Fruit fly (Drosophila melanogaster) whole organism, embryonic: Measurements from ENCODE around the gene ABCB7.
A peak's percentile ranks its signal among the peaks of the same experiment; 100 is the strongest.

Experiments used
- Abd-B ChIP-seq: fragments of 200-800 bp; sonication (Bioruptor generic); optimal IDR thresholded peaks from 2 replicates; lab custom pipeline; 2018; ENCODE audit warnings: missing biosample characterization, mild to moderate bottlenecking, missing genetic modification characterization, moderate library complexity
- CG10959 ChIP-seq: fragments of 200-800 bp; sonication (Bioruptor generic); IDR thresholded peaks from 2 replicates; pipeline ENCODE4 v1.3.6; 2022; ENCODE audit warnings: missing biosample characterization, missing genetic modification characterization
- CG12236 ChIP-seq: fragments of 200-800 bp; sonication (Bioruptor generic); optimal IDR thresholded peaks from 2 replicates; lab custom pipeline; 2016; ENCODE audit warnings: missing biosample characterization, missing genetic modification characterization
- CG12769 ChIP-seq: fragments of 200-800 bp; sonication (Bioruptor generic); optimal IDR thresholded peaks from 2 replicates; lab custom pipeline; 2019; ENCODE audit warnings: missing biosample characterization, mild to moderate bottlenecking, missing genetic modification characterization, moderate library complexity
- CG13287 ChIP-seq: fragments of 200-800 bp; sonication (Bioruptor generic); IDR thresholded peaks from 2 replicates; pipeline ENCODE4 v1.3.6; 2022; ENCODE audit warnings: missing biosample characterization, missing genetic modification characterization; ENCODE audit not compliant: partially characterized antibody
- CG15514 ChIP-seq: fragments of 200-800 bp; sonication (Bioruptor generic); optimal IDR thresholded peaks from 3 replicates; lab custom pipeline; 2017; ENCODE audit warnings: missing biosample characterization, missing genetic modification characterization, mild to moderate bottlenecking, moderate library complexity, missing genetic modification reagents
- CG1603 ChIP-seq: fragments of 200-800 bp; sonication (Bioruptor generic); optimal IDR thresholded peaks from 2 replicates; lab custom pipeline; 2019; ENCODE audit warnings: missing biosample characterization, mild to moderate bottlenecking, missing genetic modification characterization, moderate library complexity
- CG17385 ChIP-seq: fragments of 200-800 bp; sonication (Bioruptor generic); optimal IDR thresholded peaks from 3 replicates; lab custom pipeline; 2018; ENCODE audit warnings: missing biosample characterization, mild to moderate bottlenecking, missing genetic modification characterization
- CG17568 ChIP-seq: fragments of 200-800 bp; sonication (Bioruptor generic); optimal IDR thresholded peaks from 2 replicates; lab custom pipeline; 2018; ENCODE audit warnings: missing biosample characterization, mild to moderate bottlenecking, missing genetic modification characterization, moderate library complexity
- CG2712 ChIP-seq: fragments of 200-800 bp; optimal IDR thresholded peaks from 3 replicates; lab custom pipeline; 2019; ENCODE audit warnings: missing biosample characterization, mild to moderate bottlenecking, missing genetic modification characterization, moderate library complexity
- CG30020 ChIP-seq: fragments of 200-800 bp; optimal IDR thresholded peaks from 2 replicates; lab custom pipeline; 2019; ENCODE audit warnings: missing biosample characterization, mild to moderate bottlenecking, missing genetic modification characterization, moderate library complexity
- CG3726 ChIP-seq: fragments of 200-800 bp; sonication (Bioruptor generic); IDR thresholded peaks from 3 replicates; pipeline ENCODE4, ENCODE4 v1.3.6; 2022; ENCODE audit warnings: missing biosample characterization, missing genetic modification characterization
- CG4282 ChIP-seq: fragments of 200-800 bp; sonication (Bioruptor generic); optimal IDR thresholded peaks from 2 replicates; lab custom pipeline; 2016; ENCODE audit warnings: missing biosample characterization, missing genetic modification characterization
- CG4617 ChIP-seq: fragments of 200-800 bp; sonication (Bioruptor generic); optimal IDR thresholded peaks from 3 replicates; lab custom pipeline; 2016; ENCODE audit warnings: missing biosample characterization, missing genetic modification characterization, borderline replicate concordance
- CG4707 ChIP-seq: fragments of 200-800 bp; sonication (Bioruptor generic); optimal IDR thresholded peaks from 2 replicates; lab custom pipeline; 2018; ENCODE audit warnings: missing biosample characterization, mild to moderate bottlenecking, missing genetic modification characterization, moderate library complexity
- CG4730 ChIP-seq: fragments of 200-800 bp; sonication (Bioruptor generic); IDR thresholded peaks from 2 replicates; pipeline ENCODE4 v1.3.6; 2022; ENCODE audit warnings: missing biosample characterization, missing genetic modification characterization
- CG6813 ChIP-seq: fragments of 200-800 bp; sonication (Bioruptor generic); optimal IDR thresholded peaks from 2 replicates; lab custom pipeline; 2017; ENCODE audit warnings: missing biosample characterization, missing genetic modification characterization, mild to moderate bottlenecking, moderate library complexity, missing genetic modification reagents
- CG7745 ChIP-seq: fragments of 200-800 bp; sonication (Bioruptor generic); optimal IDR thresholded peaks from 2 replicates; lab custom pipeline; 2018; ENCODE audit warnings: missing biosample characterization, mild to moderate bottlenecking, missing genetic modification characterization, moderate library complexity
- CG8281 ChIP-seq: fragments of 200-800 bp; sonication (Bioruptor generic); optimal IDR thresholded peaks from 2 replicates; lab custom pipeline; 2018; ENCODE audit warnings: missing biosample characterization, mild to moderate bottlenecking, missing genetic modification characterization, moderate library complexity
- CG8290 ChIP-seq, 3 experiments: fragments of 200-800 bp; sonication (Bioruptor generic); optimal IDR thresholded peaks; 2 replicates each; lab custom pipeline; 2016 to 2019; ENCODE audit warnings: missing biosample characterization in 3 of 3, missing genetic modification characterization in 3 of 3, mild to moderate bottlenecking in 2 of 3, moderate library complexity in 1 of 3
- Dll ChIP-seq: fragments of 200-800 bp; sonication (Bioruptor generic); IDR thresholded peaks from 4 replicates; pipeline ENCODE4 v1.3.6; 2022; ENCODE audit warnings: missing biosample characterization, missing genetic modification characterization; ENCODE audit not compliant: partially characterized antibody
- Hr51 ChIP-seq, 2 experiments: fragments of 200-800 bp; sonication (Bioruptor generic); optimal IDR thresholded peaks; 2 replicates in 1 of 2; 3 replicates in 1 of 2; lab custom pipeline; 2016 to 2018; ENCODE audit warnings: missing biosample characterization in 2 of 2, missing genetic modification characterization in 2 of 2, mild to moderate bottlenecking in 1 of 2, moderate library complexity in 1 of 2
- Nf-YB ChIP-seq: fragments of 200-800 bp; sonication (Bioruptor generic); optimal IDR thresholded peaks from 3 replicates; lab custom pipeline; 2019; ENCODE audit warnings: missing biosample characterization, mild to moderate bottlenecking, missing genetic modification characterization, moderate library complexity
- Pdp1 ChIP-seq, 2 experiments: fragments of 200-800 bp; sonication (Bioruptor generic); optimal IDR thresholded peaks; 3 replicates each; lab custom pipeline; 2016; ENCODE audit warnings: missing biosample characterization in 2 of 2, missing genetic modification characterization in 2 of 2, mild to moderate bottlenecking in 1 of 2, moderate library complexity in 1 of 2
- Poxn ChIP-seq: fragments of 200-800 bp; sonication (Bioruptor generic); IDR thresholded peaks from 2 replicates; pipeline ENCODE4 v1.3.6; 2022; ENCODE audit warnings: missing biosample characterization, missing genetic modification characterization
- Rfx ChIP-seq: fragments of 200-800 bp; sonication (Bioruptor generic); IDR thresholded peaks from 2 replicates; pipeline ENCODE4 v1.3.6; 2022; ENCODE audit warnings: missing biosample characterization, missing genetic modification characterization
- Sin3A ChIP-seq: fragments of >200 bp; optimal IDR thresholded peaks from 2 replicates; lab custom pipeline; 2018
- Sry-δ ChIP-seq: fragments of 200-800 bp; sonication (Bioruptor generic); optimal IDR thresholded peaks from 2 replicates; lab custom pipeline; 2016; ENCODE audit warnings: missing biosample characterization, missing genetic modification characterization
- Xrp1 ChIP-seq: fragments of 200-800 bp; sonication (Bioruptor generic); IDR thresholded peaks from 2 replicates; pipeline ENCODE4 v1.3.6; 2022; ENCODE audit warnings: missing biosample characterization, missing genetic modification characterization
- al ChIP-seq: fragments of 200-800 bp; sonication (Bioruptor generic); IDR thresholded peaks from 2 replicates; pipeline ENCODE4 v1.3.6; 2022; ENCODE audit warnings: missing biosample characterization, missing genetic modification characterization
- bigmax ChIP-seq: fragments of 200-800 bp; sonication (Bioruptor generic); optimal IDR thresholded peaks from 2 replicates; lab custom pipeline; 2018; ENCODE audit warnings: missing biosample characterization, mild to moderate bottlenecking, missing genetic modification characterization
- cas ChIP-seq: fragments of 200-800 bp; sonication (Bioruptor generic); IDR thresholded peaks from 2 replicates; pipeline ENCODE4 v1.3.6; 2022; ENCODE audit warnings: missing biosample characterization, missing genetic modification characterization
- chif ChIP-seq, 2 experiments: fragments of 200-800 bp; sonication (Bioruptor generic); optimal IDR thresholded peaks; 3 replicates each; lab custom pipeline; 2016; ENCODE audit warnings: missing biosample characterization in 2 of 2, missing genetic modification characterization in 2 of 2
- crp ChIP-seq, 2 experiments: fragments of 200-800 bp; sonication (Bioruptor generic); optimal IDR thresholded peaks; 2 replicates in 1 of 2; 3 replicates in 1 of 2; lab custom pipeline; 2017; ENCODE audit warnings: missing biosample characterization in 2 of 2, missing genetic modification characterization in 2 of 2, mild to moderate bottlenecking in 1 of 2, moderate library complexity in 1 of 2
- eve ChIP-seq, 2 experiments: fragments of >200 bp; optimal IDR thresholded peaks; 2 replicates each; lab custom pipeline; 2017; ENCODE audit warnings: missing biosample characterization in 2 of 2, missing genetic modification characterization in 2 of 2
- hkb ChIP-seq, 2 experiments: fragments of 200-800 bp in 1 of 2; fragments of >200 bp in 1 of 2; sonication (Bioruptor generic) in 1 of 2; IDR thresholded peaks in 1 of 2; optimal IDR thresholded peaks in 1 of 2; 2 replicates each; pipeline versions ENCODE4 v1.3.6 to Lab custom; 2017 to 2022; ENCODE audit warnings: missing biosample characterization in 1 of 2, missing genetic modification characterization in 1 of 2
- kah ChIP-seq: fragments of 200-800 bp; sonication (Bioruptor generic); optimal IDR thresholded peaks from 2 replicates; lab custom pipeline; 2018; ENCODE audit warnings: missing biosample characterization, mild to moderate bottlenecking, missing genetic modification characterization
- kay ChIP-seq: fragments of 200-800 bp; sonication (Bioruptor generic); optimal IDR thresholded peaks from 2 replicates; lab custom pipeline; 2016; ENCODE audit warnings: missing biosample characterization, missing genetic modification characterization
- onecut ChIP-seq: fragments of 200-800 bp; sonication (Bioruptor generic); IDR thresholded peaks from 2 replicates; pipeline ENCODE4 v1.3.6; 2022; ENCODE audit warnings: missing biosample characterization, missing genetic modification characterization
- pan ChIP-seq, 4 experiments: fragments of >200 bp in 3 of 4; fragments of 200-800 bp in 1 of 4; sonication (Bioruptor generic) in 1 of 4; optimal IDR thresholded peaks in 3 of 4; IDR thresholded peaks in 1 of 4; 2 replicates each; pipeline versions ENCODE4 v1.3.6 to Lab custom; 2017 to 2022; ENCODE audit warnings: missing biosample characterization in 2 of 4, missing genetic modification characterization in 2 of 4, mixed read lengths in 1 of 4
- psq ChIP-seq: fragments of 200-800 bp; sonication (Bioruptor generic); optimal IDR thresholded peaks from 2 replicates; lab custom pipeline; 2017; ENCODE audit warnings: missing biosample characterization, missing genetic modification characterization
- slou ChIP-seq: fragments of 200-800 bp; sonication (Bioruptor generic); optimal IDR thresholded peaks from 3 replicates; lab custom pipeline; 2016; ENCODE audit warnings: missing biosample characterization, missing genetic modification characterization
- tup ChIP-seq: fragments of 200-800 bp; sonication (Bioruptor generic); optimal IDR thresholded peaks from 2 replicates; lab custom pipeline; 2016; ENCODE audit warnings: missing biosample characterization, mild to moderate bottlenecking, missing genetic modification characterization, moderate library complexity
- vnd ChIP-seq: fragments of 200-800 bp; sonication (Bioruptor generic); IDR thresholded peaks from 3 replicates; pipeline ENCODE4 v1.3.6; 2022; ENCODE audit warnings: missing biosample characterization, missing genetic modification characterization; ENCODE audit not compliant: partially characterized antibody
- wek ChIP-seq: fragments of 200-800 bp; sonication (Bioruptor generic); optimal IDR thresholded peaks from 3 replicates; lab custom pipeline; 2018; ENCODE audit warnings: missing biosample characterization, mild to moderate bottlenecking, missing genetic modification characterization, moderate library complexity

ABCB7 gene

dm6 chr3L:1639185-1639812 is 21.1 kb downstream of the ABCB7 start, which contains the start of the genes Mettl2 and Bgb (continued):
- TF ChIP-seq CG6813 (GFP tag; lab: Kevin White, UChicago), result no peak
- TF ChIP-seq vnd (GFP tag; lab: Robert Waterston, UW), result peak; percentile 84
- TF ChIP-seq CG7745 (tag; lab: Kevin White, UChicago), result no peak
- TF ChIP-seq cas (GFP tag; lab: Robert Waterston, UW), result peak; percentile 75
- TF ChIP-seq al (GFP tag; lab: Robert Waterston, UW), result peak; percentile 88
- peak in 1 of 2 experiments; percentile 90 for TF ChIP-seq Pdp1 (GFP tag; optimal IDR thresholded peaks at IDR 0.05; lab: Kevin White, UChicago)
- no peak for TF ChIP-seq CG8281
- TF ChIP-seq CG12769, result no peak
- peak; percentile 30; the same call in 1 of the 2 replicates for TF ChIP-seq onecut (GFP tag; lab: Robert Waterston, UW)
- TF ChIP-seq pan (optimal IDR thresholded peaks at IDR 0.05; lab: Kevin White, UChicago), result no peak
- TF ChIP-seq pan (GFP tag; optimal IDR thresholded peaks at IDR 0.05 in 1 of 2, IDR thresholded peaks at IDR 0.05 in 1 of 2), result peak in 1 of 2 experiments; percentile 79
- TF ChIP-seq Rfx (GFP tag; lab: Robert Waterston, UW), result peak; percentile 90
- peak; percentile 95 for TF ChIP-seq Sin3A
- TF ChIP-seq CG4730 (GFP tag; lab: Robert Waterston, UW), result peak; percentile 77
- TF ChIP-seq CG4282 (GFP tag; lab: Kevin White, UChicago), result no peak
- TF ChIP-seq CG3726 (GFP tag; lab: Robert Waterston, UW), result peak; percentile 76; the same call in 2 of the 3 replicates
- no peak for TF ChIP-seq CG4707
- peak; percentile 64 for TF ChIP-seq hkb (optimal IDR thresholded peaks at IDR 0.05; lab: Kevin White, UChicago)
- TF ChIP-seq hkb (GFP tag; IDR thresholded peaks at IDR 0.05; lab: Robert Waterston, UW), result peak; percentile 37; the same call in 1 of the 2 replicates
- TF ChIP-seq slou (GFP tag; lab: Kevin White, UChicago), result peak; percentile 63
- TF ChIP-seq crp (GFP tag; optimal IDR thresholded peaks at IDR 0.05; lab: Kevin White, UChicago), result peak in 1 of 2 experiments; percentile 42

- TF ChIP-seq CG12236 (GFP tag; lab: Kevin White, UChicago), result peak; percentile 85
- TF ChIP-seq CG17385 (GFP tag; lab: Kevin White, UChicago), result peak; percentile 99
- peak; percentile 93 to 97 for TF ChIP-seq Hr51 (GFP tag; optimal IDR thresholded peaks at IDR 0.05; lab: Kevin White, UChicago)
- peak; percentile 70 for TF ChIP-seq wek (GFP tag; lab: Kevin White, UChicago)
- TF ChIP-seq CG4617 (GFP tag; lab: Kevin White, UChicago), result peak; percentile 98
- TF ChIP-seq bigmax, result peak; percentile 20
- TF ChIP-seq CG1603 (tag; lab: Kevin White, UChicago), result peak; percentile 86
- peak; percentile 79 for TF ChIP-seq CG10959 (GFP tag; lab: Robert Waterston, UW)
- TF ChIP-seq Nf-YB, result peak; percentile 84
- TF ChIP-seq kay (GFP tag; lab: Kevin White, UChicago), result peak; percentile 91
- TF ChIP-seq CG17568 (GFP tag; lab: Kevin White, UChicago), result no peak
- TF ChIP-seq CG8290 (GFP tag; optimal IDR thresholded peaks at IDR 0.05; lab: Kevin White, UChicago), result peak; percentile 97
- TF ChIP-seq CG8290 (tag; optimal IDR thresholded peaks at IDR 0.05; lab: Kevin White, UChicago), result peak; percentile 79 to 85
- TF ChIP-seq Dll (GFP tag; lab: Robert Waterston, UW), result peak; percentile 44; the same call in 2 of the 4 replicates
- TF ChIP-seq Sry-δ, result peak; percentile 54
- peak; percentile 91 to 96 for TF ChIP-seq chif (GFP tag; optimal IDR thresholded peaks at IDR 0.05; lab: Kevin White, UChicago)
- peak; percentile 54; the same call in 1 of the 2 replicates for TF ChIP-seq CG13287 (GFP tag; lab: Robert Waterston, UW)
- peak; percentile 99 for TF ChIP-seq CG2712 (tag; lab: Kevin White, UChicago)
- TF ChIP-seq CG15514 (GFP tag; lab: Kevin White, UChicago), result peak; percentile 90
- peak; percentile 90 for TF ChIP-seq psq
- peak; percentile 88 for TF ChIP-seq tup (GFP tag; lab: Kevin White, UChicago)
- TF ChIP-seq Poxn (GFP tag; lab: Robert Waterston, UW), result peak; percentile 92
- peak; percentile 83 for TF ChIP-seq kah (GFP tag; lab: Kevin White, UChicago)
- TF ChIP-seq Abd-B (GFP tag; lab: Kevin White, UChicago), result peak; percentile 97
- TF ChIP-seq Xrp1 (GFP tag; lab: Robert Waterston, UW), result peak; percentile 98
- no peak for TF ChIP-seq eve (GFP tag; optimal IDR thresholded peaks at IDR 0.05; lab: Kevin White, UChicago)
- TF ChIP-seq CG30020, result peak; percentile 86
Observed at dm6 chr3L:1644920-1645567, 26.8 kb downstream of the ABCB7 start, which contains the start of the genes alphaCOP and CG13919. alphaCOP (minus strand) TSS chr3L:1645199. CG13919 (plus strand) TSS chr3L:1645467.
